Fruit fly (Drosophila melanogaster): ENCODE data around the gene CG34280.

CG34280 gene

dm6 chr3R:17366023-17366422 is 37.5 kb downstream of the CG34280 start, which contains the start of gene beat-IIa (continued):
- TF ChIP-seq nau (GFP tag; optimal IDR thresholded peaks at IDR 0.05) (no peak), Dip2 (GFP tag; IDR thresholded peaks at IDR 0.05) (no peak), CG14710 (tag; optimal IDR thresholded peaks at IDR 0.05) (no peak), rib (GFP tag; IDR thresholded peaks at IDR 0.05) (no peak), CG3163 (GFP tag; optimal IDR thresholded peaks at IDR 0.05) (peak; percentile 66), abd-A (tag; optimal IDR thresholded peaks at IDR 0.05) (no peak), kay (GFP tag; optimal IDR thresholded peaks at IDR 0.05) (no peak), Nf-YC (tag; optimal IDR thresholded peaks at IDR 0.05) (peak; percentile 16)

dm6 chr3R:17359370-17359769 is 44.1 kb downstream of the CG34280 start:
- no peak for TF ChIP-seq CG32767 (GFP tag; IDR thresholded peaks at IDR 0.05)
- TF ChIP-seq jumu (GFP tag; optimal IDR thresholded peaks at IDR 0.05): no peak
- TF ChIP-seq tll (GFP tag; optimal IDR thresholded peaks at IDR 0.05): no peak
- TF ChIP-seq CG17361 (GFP tag; IDR thresholded peaks at IDR 0.05): no peak
- TF ChIP-seq Atf-2 (GFP tag; optimal IDR thresholded peaks at IDR 0.05): no peak
- peak; percentile 40 for TF ChIP-seq abd-A (tag; optimal IDR thresholded peaks at IDR 0.05)
- no peak for TF ChIP-seq CG34422 (GFP tag; IDR thresholded peaks at IDR 0.05)
- TF ChIP-seq CG8281 (tag; optimal IDR thresholded peaks at IDR 0.05): peak; percentile 94
